Worm (Caenorhabditis elegans) whole organism, L3 larva: ENCODE results near the gene stc-1.

Source experiments
- R02D3.7 ChIP-seq: fragments of 150-350 bp; optimal IDR thresholded peaks from 2 replicates; lab custom pipeline; 2014; ENCODE audit warnings: missing biosample characterization, missing genetic modification characterization
- ZK546.5 ChIP-seq: sonication (generic microtip); optimal IDR thresholded peaks from 2 replicates; lab custom pipeline; 2017; ENCODE audit warnings: missing biosample characterization, missing genetic modification characterization
- ama-1 ChIP-seq: fragments of 150-350 bp; optimal IDR thresholded peaks from 2 replicates; lab custom pipeline; 2018
- nhr-23 ChIP-seq: fragments of 150-350 bp; optimal IDR thresholded peaks from 2 replicates; lab custom pipeline; 2014; ENCODE audit warnings: missing biosample characterization, missing genetic modification reagents, missing genetic modification characterization
- nhr-76 ChIP-seq: fragments of 150-350 bp; sonication (generic microtip); optimal IDR thresholded peaks from 5 replicates; lab custom pipeline; 2014; ENCODE audit warnings: missing biosample characterization, missing genetic modification characterization
- pqm-1 ChIP-seq: fragments of 150-350 bp; optimal IDR thresholded peaks from 2 replicates; lab custom pipeline; 2017; ENCODE audit warnings: missing biosample characterization, missing genetic modification characterization, inconsistent platforms
- skn-1 ChIP-seq: fragments of 150-350 bp; optimal IDR thresholded peaks from 2 replicates; lab custom pipeline; 2014; ENCODE audit warnings: missing biosample characterization, missing genetic modification characterization
- unc-39 ChIP-seq: sonication (generic microtip); optimal IDR thresholded peaks from 4 replicates; lab custom pipeline; 2017; ENCODE audit warnings: missing biosample characterization, missing genetic modification characterization
- unc-62 ChIP-seq: fragments of 150-350 bp; sonication (generic microtip); optimal IDR thresholded peaks from 4 replicates; lab custom pipeline; 2014; ENCODE audit warnings: missing biosample characterization, missing genetic modification reagents, missing genetic modification characterization
- zag-1 ChIP-seq: fragments of 150-350 bp; optimal IDR thresholded peaks from 2 replicates; lab custom pipeline; 2014; ENCODE audit warnings: missing biosample characterization, missing genetic modification characterization

DNA sequence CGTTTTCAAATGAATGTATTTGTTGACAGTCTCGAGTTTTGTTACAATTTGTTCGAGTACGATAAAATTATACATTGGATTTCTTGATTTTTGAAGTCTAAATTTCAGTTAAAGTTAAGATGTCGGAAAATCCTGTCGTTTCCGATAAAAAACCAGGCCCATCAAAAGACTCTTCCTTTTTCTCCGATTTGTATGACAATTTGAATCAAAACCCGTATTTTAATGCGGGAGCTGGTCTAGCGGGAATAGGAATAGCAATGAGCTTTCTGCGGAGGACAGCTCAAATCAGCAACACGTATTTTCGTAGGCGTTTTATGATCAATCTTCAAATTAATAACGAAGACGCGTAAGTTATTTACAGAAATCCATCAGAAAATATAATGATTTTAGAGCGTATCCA lies 5.0 kb upstream of the stc-1 start, which contains the start of gene bcs-1:
- TF ChIP-seq pqm-1 (no peak), nhr-23 (tag; lab: Kevin White, UChicago) (no peak), ama-1 (no peak), zag-1 (no peak), ZK546.5 (tag; lab: Kevin White, UChicago) (no peak), nhr-76 (tag; lab: Kevin White, UChicago) (no peak), unc-39 (no peak), R02D3.7 (no peak), skn-1 (no peak), unc-62 (GFP tag; lab: Kevin White, UChicago) (no peak)
